Fruit fly (Drosophila melanogaster): ENCODE data around the gene Ir7e.
A peak's percentile ranks its signal among the peaks of the same experiment; 100 is the strongest.

Gene Ir7e

dm6 chrX:7911983-7912630, 30.6 kb upstream of the Ir7e start, which contains the start of gene snz (continued):
- TF ChIP-seq wdn (GFP tag; IDR thresholded peaks at IDR 0.05) (no peak), nerfin-2 (GFP tag; IDR thresholded peaks at IDR 0.05; ENCODE audit: partially characterized antibody) (peak; percentile 65), CG7987 (GFP tag; optimal IDR thresholded peaks at IDR 0.05) (peak; percentile 23), mirr (GFP tag; optimal IDR thresholded peaks at IDR 0.05) (peak; percentile 83), CG34224 (GFP tag; IDR thresholded peaks at IDR 0.05; ENCODE audit: partially characterized antibody) (peak; percentile 76), psq (GFP tag; optimal IDR thresholded peaks at IDR 0.05) (no peak), Scr (GFP tag; IDR thresholded peaks at IDR 0.05; ENCODE audit: partially characterized antibody) (peak; percentile 74), BEAF-32 (GFP tag; optimal IDR thresholded peaks at IDR 0.05) (peak; percentile 73), sens (GFP tag) (peak; percentile 70), CG10543 (GFP tag; optimal IDR thresholded peaks at IDR 0.05) (peak; percentile 50), Sry-δ (GFP tag; optimal IDR thresholded peaks at IDR 0.05) (peak; percentile 74), Elba2 (GFP tag; optimal IDR thresholded peaks at IDR 0.05) (peak; percentile 53), CG2712 (tag; optimal IDR thresholded peaks at IDR 0.05) (peak; percentile 44), Nf-YC (tag; optimal IDR thresholded peaks at IDR 0.05) (peak; percentile 50), CG2199 (GFP tag; IDR thresholded peaks at IDR 0.05) (0 out of 3 replicates have a peak, but pooled peaks have one; percentile 41), ewg (GFP tag; optimal IDR thresholded peaks at IDR 0.05) (peak; percentile 86), CG4360 (GFP tag; IDR thresholded peaks at IDR 0.05) (peak; percentile 77), Xbp1 (GFP tag; optimal IDR thresholded peaks at IDR 0.05) (peak; percentile 5), CG12299 (tag; optimal IDR thresholded peaks at IDR 0.05) (no peak), CG8388 (GFP tag; optimal IDR thresholded peaks at IDR 0.05) (no peak), bbx (GFP tag; IDR thresholded peaks at IDR 0.05; ENCODE audit: partially characterized antibody) (peak; percentile 86), CG10267 (tag; optimal IDR thresholded peaks at IDR 0.05) (peak; percentile 22), scrt (GFP tag; optimal IDR thresholded peaks at IDR 0.05) (peak; percentile 87), Xrp1 (GFP tag; IDR thresholded peaks at IDR 0.05) (no peak), CoRest (tag; optimal IDR thresholded peaks at IDR 0.05) (peak; percentile 23), CG13123 (GFP tag; optimal IDR thresholded peaks at IDR 0.05) (no peak), B-H2 (GFP tag; optimal IDR thresholded peaks at IDR 0.05) (peak; percentile 30), pan (optimal IDR thresholded peaks at IDR 0.05) (no peak), pan (GFP tag; optimal IDR thresholded peaks at IDR 0.05 in 1 of 2, IDR thresholded peaks at IDR 0.05 in 1 of 2) (peak in 1 of 2 experiments; percentile 19), sna (GFP tag; IDR thresholded peaks at IDR 0.05; ENCODE audit: partially characterized antibody) (peak; percentile 77), gem (tag; optimal IDR thresholded peaks at IDR 0.05) (no peak), row (GFP tag; IDR thresholded peaks at IDR 0.05) (peak; percentile 55), Sox100B (GFP tag; optimal IDR thresholded peaks at IDR 0.05) (no peak), CG17186 (GFP tag; optimal IDR thresholded peaks at IDR 0.05) (peak; percentile 51), trem (tag; optimal IDR thresholded peaks at IDR 0.05) (peak; percentile 1), pfk (GFP tag; optimal IDR thresholded peaks at IDR 0.05) (peak; percentile 67), Ravus (GFP tag; IDR thresholded peaks at IDR 0.05) (no peak), BtbVII (GFP tag; optimal IDR thresholded peaks at IDR 0.05) (peak; percentile 55), Ada2b (GFP tag; IDR thresholded peaks at IDR 0.05) (no peak), Myb (GFP tag; optimal IDR thresholded peaks at IDR 0.05) (peak; percentile 88), wor (GFP tag; IDR thresholded peaks at IDR 0.05) (no peak), abd-A (tag; optimal IDR thresholded peaks at IDR 0.05) (peak; percentile 80), gro (GFP tag; optimal IDR thresholded peaks at IDR 0.05) (no peak), E2f2 (GFP tag; IDR thresholded peaks at IDR 0.05) (peak; percentile 83), pho (GFP tag; optimal IDR thresholded peaks at IDR 0.05) (no peak), CG10366 (GFP tag; IDR thresholded peaks at IDR 0.05) (no peak), CG2129 (GFP tag; IDR thresholded peaks at IDR 0.05; ENCODE audit: partially characterized antibody) (peak; percentile 29; the same call in 1 of the 2 replicates), CG7963 (GFP tag; IDR thresholded peaks at IDR 0.05; ENCODE audit: partially characterized antibody) (peak; percentile 58; the same call in 1 of the 3 replicates), amos (GFP tag; IDR thresholded peaks at IDR 0.05; ENCODE audit: partially characterized antibody) (peak; percentile 78; the same call in 1 of the 2 replicates)
